Worm (Caenorhabditis elegans): ENCODE data around the gene C56G2.22.

C56G2.22 gene

ce11 chrIII:6348578-6348977 is 2.3 kb downstream of the C56G2.22 start:
- TF ChIP-seq ctbp-1 (GFP tag; IDR thresholded peaks at IDR 0.05) (peak; percentile 73), fkh-10 (GFP tag; optimal IDR thresholded peaks at IDR 0.05) (peak; percentile 69), rbr-2 (tag; optimal IDR thresholded peaks at IDR 0.05) (peak; percentile 37), nhr-111 (GFP tag; optimal IDR thresholded peaks at IDR 0.05) (no peak), dve-1 (tag; optimal IDR thresholded peaks at IDR 0.05; ENCODE audit: insufficient read depth) (no peak), arid-1 (GFP tag; conservative IDR thresholded peaks at IDR 0.05) (no peak), lsy-2 (tag; optimal IDR thresholded peaks at IDR 0.05) (peak in 1 of 2 experiments; percentile 66), hlh-30 (tag; optimal IDR thresholded peaks at IDR 0.05; ENCODE audit: insufficient read depth) (peak; percentile 77), hif-1 (tag; optimal IDR thresholded peaks at IDR 0.05) (peak in 1 of 2 experiments; percentile 19), aha-1 (tag) (peak; percentile 88), hmg-1.1 (GFP tag; IDR thresholded peaks at IDR 0.05) (0 out of 2 replicates have a peak, but pooled peaks have one; percentile 16), nhr-48 (tag; optimal IDR thresholded peaks at IDR 0.05) (peak; percentile 5), hlh-11 (tag; optimal IDR thresholded peaks at IDR 0.05) (no peak), F37D6.2 (tag; optimal IDR thresholded peaks at IDR 0.05) (peak; percentile 38), mdl-1 (tag; optimal IDR thresholded peaks at IDR 0.05) (peak in 1 of 2 experiments; percentile 73), mep-1 (tag; optimal IDR thresholded peaks at IDR 0.05) (peak; percentile 16), unc-62 (GFP tag; optimal IDR thresholded peaks at IDR 0.05 in 1 of 2) (peak in 1 of 2 experiments; percentile 45), unc-62 (tag; optimal IDR thresholded peaks at IDR 0.05) (no peak), dmd-6 (GFP tag; IDR thresholded peaks at IDR 0.05) (peak; percentile 36), egl-43 (GFP tag; IDR thresholded peaks at IDR 0.05) (peak; percentile 67; the same call in 1 of the 2 replicates), vab-7 (GFP tag; IDR thresholded peaks at IDR 0.05) (no peak), F10B5.3 (tag; optimal IDR thresholded peaks at IDR 0.05) (no peak), mxl-3 (GFP tag; optimal IDR thresholded peaks at IDR 0.05) (no peak), php-3 (GFP tag; IDR thresholded peaks at IDR 0.05) (no peak), set-16 (GFP tag; IDR thresholded peaks at IDR 0.05) (peak; percentile 35; the same call in 1 of the 2 replicates), cey-2 (tag; optimal IDR thresholded peaks at IDR 0.05; ENCODE audit: borderline replicate concordance, insufficient read depth) (no peak)

- no peak for TF ChIP-seq mdl-1 (tag; optimal IDR thresholded peaks at IDR 0.05)
- no peak for TF ChIP-seq lin-13 (GFP tag; optimal IDR thresholded peaks at IDR 0.05)
- no peak for TF ChIP-seq pha-4 (GFP tag; IDR thresholded peaks at IDR 0.05)
- no peak for TF ChIP-seq pha-4 (tag; optimal IDR thresholded peaks at IDR 0.05)
- no peak for TF ChIP-seq pqm-1 (tag; optimal IDR thresholded peaks at IDR 0.05)
- TF ChIP-seq fos-1 (tag; optimal IDR thresholded peaks at IDR 0.05), result no peak
- no peak for TF ChIP-seq hif-1 (tag; optimal IDR thresholded peaks at IDR 0.05)
- TF ChIP-seq attf-4 (tag; optimal IDR thresholded peaks at IDR 0.05), result no peak
- peak; percentile 73 for TF ChIP-seq fkh-10 (GFP tag; optimal IDR thresholded peaks at IDR 0.05)
- TF ChIP-seq ceh-44 (GFP tag; IDR thresholded peaks at IDR 0.05), result no peak
- TF ChIP-seq ztf-7 (tag; optimal IDR thresholded peaks at IDR 0.05), result no peak
- peak; percentile 91 for TF ChIP-seq ces-1 (GFP tag; optimal IDR thresholded peaks at IDR 0.05)
- peak; percentile 17 for TF ChIP-seq rbr-2 (tag; optimal IDR thresholded peaks at IDR 0.05)
- peak; percentile 65; the same call in 1 of the 2 replicates for TF ChIP-seq ctbp-1 (GFP tag; IDR thresholded peaks at IDR 0.05)
- peak in 1 of 2 experiments; percentile 15 for TF ChIP-seq lsy-2 (tag; optimal IDR thresholded peaks at IDR 0.05)
- no peak for TF ChIP-seq F26F4.8 (GFP tag; conservative IDR thresholded peaks at IDR 0.05)
These were observed 4.2 kb downstream of the C56G2.22 start for ce11 chrIII:6350424-6350823.

DNA sequence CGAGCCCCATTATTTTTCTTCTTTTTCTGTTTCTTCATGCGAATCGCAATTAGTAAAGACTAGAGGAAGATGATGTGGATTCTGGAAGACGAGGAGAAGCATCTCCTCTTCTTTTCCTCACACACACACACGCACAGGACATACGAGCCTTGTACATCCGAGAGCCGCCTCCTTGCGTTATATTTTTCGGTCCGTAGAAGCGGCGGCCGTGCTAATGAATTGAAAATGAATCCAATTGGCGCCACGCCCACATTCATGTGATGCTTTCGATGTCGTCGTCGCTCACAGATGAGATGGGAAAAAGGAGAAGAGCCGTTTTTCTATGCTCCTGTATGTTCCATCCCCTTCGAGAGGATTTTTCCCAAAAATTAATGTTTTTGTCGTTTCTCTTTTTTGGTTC is 5.2 kb downstream of the C56G2.22 start:
- TF ChIP-seq aha-1 (tag), result peak; percentile 61
- 0 out of 2 replicates have a peak, but pooled peaks have one; percentile 10 for TF ChIP-seq hmg-1.1 (GFP tag; IDR thresholded peaks at IDR 0.05)
- TF ChIP-seq duxl-1 (tag; optimal IDR thresholded peaks at IDR 0.05; ENCODE audit: poor library complexity), result no peak
- TF ChIP-seq ama-1 (optimal IDR thresholded peaks at IDR 0.05), result no peak
- 0 out of 2 replicates have a peak, but pooled peaks have one; percentile 7 for TF ChIP-seq vab-7 (GFP tag; IDR thresholded peaks at IDR 0.05)
- TF ChIP-seq unc-62 (GFP tag; optimal IDR thresholded peaks at IDR 0.05 in 1 of 2), result peak in 1 of 2 experiments; percentile 53
- no peak for TF ChIP-seq unc-62 (tag; optimal IDR thresholded peaks at IDR 0.05)
- peak; percentile 7 for TF ChIP-seq hlh-30 (tag; optimal IDR thresholded peaks at IDR 0.05; ENCODE audit: insufficient read depth)

All from whole organism, L4 larva.